Worm (Caenorhabditis elegans): Measurements from ENCODE around the gene H06A10.1.

- TF ChIP-seq him-1 (tag; optimal IDR thresholded peaks at IDR 0.05) (no peak), W03F9.2 (tag; optimal IDR thresholded peaks at IDR 0.05) (no peak), dao-5 (tag; optimal IDR thresholded peaks at IDR 0.05) (no peak)
These were observed 43.6 kb downstream of the H06A10.1 start, which contains the start of gene odr-1 for ce11 chrX:13550890-13551289.
